Worm (Caenorhabditis elegans): Measurements from ENCODE around the gene ins-34.

DNA sequence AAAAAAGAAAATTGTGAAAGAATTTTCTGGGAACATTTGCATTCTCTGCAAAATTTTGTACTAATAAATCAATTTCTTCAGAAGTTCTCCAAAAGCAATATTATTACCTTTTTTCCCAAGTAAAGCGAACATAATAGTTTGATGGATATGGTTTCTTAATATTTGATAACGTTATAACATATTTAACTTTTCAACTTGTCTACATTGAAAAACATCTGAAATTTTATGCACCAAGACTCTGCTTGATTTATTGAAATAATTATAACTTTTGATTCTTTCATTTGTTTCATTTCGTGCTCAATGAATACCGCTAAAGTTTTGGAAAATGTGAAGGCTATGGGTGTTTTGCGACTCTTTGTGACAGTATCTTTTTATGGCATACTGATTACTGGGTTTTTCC, 30.7 kb downstream of the ins-34 start, which contains the start of gene srz-31:
- TF ChIP-seq fkh-10 (GFP tag; optimal IDR thresholded peaks at IDR 0.05) (no peak), pqm-1 (tag; optimal IDR thresholded peaks at IDR 0.05) (no peak), ceh-9 (tag; optimal IDR thresholded peaks at IDR 0.05) (no peak)

Measured in whole organism, L3 larva.